Worm (Caenorhabditis elegans) whole organism, young adult: ENCODE results near the gene srbc-22.

Experiments used
- B0035.1 ChIP-seq: sonication (generic microtip); optimal IDR thresholded peaks from 2 replicates; lab custom pipeline; 2016; ENCODE audit warnings: missing genetic modification characterization, mild to moderate bottlenecking, missing compliant biosample characterization, missing genotype, missing genetic modification reagents
- F10E7.11 ChIP-seq: sonication (generic microtip); optimal IDR thresholded peaks from 2 replicates; lab custom pipeline; 2017; ENCODE audit warnings: mild to moderate bottlenecking, missing genetic modification characterization, moderate library complexity, missing compliant biosample characterization
- F37B4.10 ChIP-seq: fragments of 200-800 bp; sonication (Bioruptor generic); IDR thresholded peaks from 2 replicates; pipeline ENCODE4 v1.3.6; 2022; ENCODE audit warnings: missing genetic modification characterization, missing compliant biosample characterization
- F55B11.4 ChIP-seq: sonication (generic microtip); optimal IDR thresholded peaks from 2 replicates; lab custom pipeline; 2016; ENCODE audit warnings: missing compliant biosample characterization, missing genetic modification characterization, borderline replicate concordance; ENCODE audit not compliant: insufficient read depth
- F57C9.4 ChIP-seq: sonication (generic microtip); optimal IDR thresholded peaks from 2 replicates; lab custom pipeline; 2017; ENCODE audit warnings: mild to moderate bottlenecking, missing genetic modification characterization, missing compliant biosample characterization
- T26A5.8 ChIP-seq: sonication (generic microtip); optimal IDR thresholded peaks from 2 replicates; lab custom pipeline; 2016; ENCODE audit warnings: missing genetic modification characterization, missing compliant biosample characterization
- Y95B8A.8 ChIP-seq: fragments of 200-800 bp; sonication (Bioruptor generic); IDR thresholded peaks from 2 replicates; pipeline ENCODE4 v1.3.6; 2022; ENCODE audit warnings: missing genetic modification reagents, missing genetic modification characterization, missing compliant biosample characterization
- aptf-2 ChIP-seq: fragments of 200-800 bp; sonication (Bioruptor generic); conservative IDR thresholded peaks from 2 replicates; pipeline ENCODE4 v1.3.6; 2022; ENCODE audit warnings: missing genetic modification reagents, missing genetic modification characterization, missing compliant biosample characterization
- attf-6 ChIP-seq: fragments of 200-800 bp; sonication (Bioruptor generic); IDR thresholded peaks from 2 replicates; pipeline ENCODE4 v1.3.6; 2022; ENCODE audit warnings: missing genetic modification reagents, missing genetic modification characterization, missing compliant biosample characterization
- cebp-1 ChIP-seq, 2 experiments: fragments of 200-800 bp in 1 of 2; sonication (Bioruptor generic) in 1 of 2; sonication (generic microtip) in 1 of 2; IDR thresholded peaks in 1 of 2; optimal IDR thresholded peaks in 1 of 2; 2 replicates each; pipeline versions ENCODE4 v1.3.6 to Lab custom; 2017 to 2022; ENCODE audit warnings: missing compliant biosample characterization in 2 of 2, missing genetic modification characterization in 2 of 2, mild to moderate bottlenecking in 1 of 2, missing genetic modification reagents in 1 of 2, moderate library complexity in 1 of 2
- ceh-100 ChIP-seq: fragments of 200-800 bp; sonication (Bioruptor generic); IDR thresholded peaks from 2 replicates; pipeline ENCODE4 v1.3.6; 2022; ENCODE audit warnings: missing genetic modification reagents, missing genetic modification characterization, missing compliant biosample characterization
- ceh-40 ChIP-seq: fragments of 200-800 bp; sonication (Bioruptor generic); IDR thresholded peaks from 2 replicates; pipeline ENCODE4 v1.3.6; 2022; ENCODE audit warnings: missing genetic modification characterization, missing compliant biosample characterization
- ceh-79 ChIP-seq: sonication (generic microtip); optimal IDR thresholded peaks from 2 replicates; lab custom pipeline; 2017; ENCODE audit warnings: mild to moderate bottlenecking, missing genetic modification characterization, missing compliant biosample characterization
- dox-1 ChIP-seq: fragments of 200-800 bp; sonication (Bioruptor generic); IDR thresholded peaks from 2 replicates; pipeline ENCODE4 v1.3.6; 2022; ENCODE audit warnings: missing genetic modification reagents, missing genetic modification characterization, missing compliant biosample characterization
- efl-1 ChIP-seq: fragments of 150-350 bp; optimal IDR thresholded peaks from 2 replicates; lab custom pipeline; 2014; ENCODE audit warnings: missing biosample characterization, missing genetic modification reagents, missing genetic modification characterization
- egl-44 ChIP-seq: fragments of 200-800 bp; sonication (Bioruptor generic); IDR thresholded peaks from 2 replicates; pipeline ENCODE4 v1.3.6; 2022; ENCODE audit warnings: missing genetic modification reagents, missing genetic modification characterization, missing compliant biosample characterization
- egrh-3 ChIP-seq: fragments of 200-800 bp; sonication (Bioruptor generic); IDR thresholded peaks from 2 replicates; pipeline ENCODE4 v1.3.6; 2022; ENCODE audit warnings: missing genetic modification reagents, missing genetic modification characterization, missing compliant biosample characterization
- ekl-4 ChIP-seq: fragments of 200-800 bp; sonication (Bioruptor generic); IDR thresholded peaks from 2 replicates; pipeline ENCODE4 v1.3.6; 2022; ENCODE audit warnings: missing genetic modification reagents, missing genetic modification characterization, missing compliant biosample characterization
- gei-17 ChIP-seq: fragments of 200-800 bp; sonication (Bioruptor generic); optimal IDR thresholded peaks from 2 replicates; lab custom pipeline; 2018; ENCODE audit warnings: mild to moderate bottlenecking, missing genetic modification characterization, missing compliant biosample characterization
- hmg-20 ChIP-seq: fragments of 200-800 bp; sonication (Bioruptor generic); IDR thresholded peaks from 2 replicates; pipeline ENCODE4 v1.3.6; 2022; ENCODE audit warnings: missing genetic modification reagents, missing genetic modification characterization, missing compliant biosample characterization
- let-526 ChIP-seq: fragments of 200-800 bp; sonication (Bioruptor generic); IDR thresholded peaks from 2 replicates; pipeline ENCODE4 v1.3.6; 2022; ENCODE audit warnings: missing genetic modification reagents, missing genetic modification characterization, missing compliant biosample characterization
- lin-26 ChIP-seq: fragments of 200-800 bp; sonication (Bioruptor generic); IDR thresholded peaks from 2 replicates; pipeline ENCODE4 v1.3.6; 2022; ENCODE audit warnings: missing genetic modification reagents, missing genetic modification characterization, missing compliant biosample characterization
- lin-40 ChIP-seq: sonication (generic microtip); optimal IDR thresholded peaks from 2 replicates; lab custom pipeline; 2016; ENCODE audit warnings: missing genetic modification characterization, mild to moderate bottlenecking, missing compliant biosample characterization, missing genotype, missing genetic modification reagents
- lin-54 ChIP-seq: fragments of 200-800 bp; sonication (Bioruptor generic); optimal IDR thresholded peaks from 2 replicates; lab custom pipeline; 2018; ENCODE audit warnings: mild to moderate bottlenecking, missing genetic modification characterization, missing compliant biosample characterization
- madf-6 ChIP-seq: fragments of 200-800 bp; sonication (Bioruptor generic); IDR thresholded peaks from 2 replicates; pipeline ENCODE4 v1.3.6; 2022; ENCODE audit warnings: missing genetic modification reagents, missing genetic modification characterization, missing compliant biosample characterization
- mes-4 ChIP-seq: sonication (generic microtip); optimal IDR thresholded peaks from 2 replicates; lab custom pipeline; 2016; ENCODE audit warnings: missing genotype, missing genetic modification characterization, missing compliant biosample characterization
- nhr-80 ChIP-seq: sonication (generic microtip); optimal IDR thresholded peaks from 2 replicates; lab custom pipeline; 2016; ENCODE audit warnings: missing genetic modification characterization, missing compliant biosample characterization
- rec-8 ChIP-seq, 2 experiments: sonication (generic microtip); optimal IDR thresholded peaks; 2 replicates each; lab custom pipeline; 2016; ENCODE audit warnings: mild to moderate bottlenecking in 2 of 2, missing genetic modification characterization in 2 of 2, missing genetic modification reagents in 2 of 2, missing genotype in 2 of 2, missing biosample characterization in 1 of 2, missing compliant biosample characterization in 1 of 2, moderate library complexity in 1 of 2
- sdz-38 ChIP-seq: sonication (generic microtip); optimal IDR thresholded peaks from 2 replicates; lab custom pipeline; 2016; ENCODE audit warnings: missing genotype, missing genetic modification characterization, missing compliant biosample characterization
- snpc-1.1 ChIP-seq: sonication (generic microtip); optimal IDR thresholded peaks from 2 replicates; lab custom pipeline; 2017; ENCODE audit warnings: missing genetic modification characterization, mild to moderate bottlenecking, missing compliant biosample characterization, antibody characterized with exemption, moderate library complexity, missing genotype, missing genetic modification reagents; ENCODE audit not compliant: insufficient read depth
- snpc-1.3 ChIP-seq: sonication (generic microtip); optimal IDR thresholded peaks from 2 replicates; lab custom pipeline; 2017; ENCODE audit warnings: missing genetic modification characterization, mild to moderate bottlenecking, missing compliant biosample characterization, antibody characterized with exemption, moderate library complexity, missing genotype, missing genetic modification reagents; ENCODE audit not compliant: insufficient read depth
- snpc-4 ChIP-seq, 5 experiments: fragments of 150-350 bp in 1 of 5; sonication (generic microtip) in 4 of 5; optimal IDR thresholded peaks; 2 replicates each; lab custom pipeline; 2014 to 2018; ENCODE audit warnings: missing genetic modification characterization in 5 of 5, missing biosample characterization in 3 of 5, antibody characterized with exemption in 2 of 5, mild to moderate bottlenecking in 2 of 5, missing compliant biosample characterization in 2 of 5, missing genotype in 2 of 5, moderate library complexity in 2 of 5, missing genetic modification reagents in 1 of 5
- tlf-1 ChIP-seq: fragments of 200-800 bp; sonication (Bioruptor generic); optimal IDR thresholded peaks from 2 replicates; lab custom pipeline; 2018; ENCODE audit warnings: mild to moderate bottlenecking, missing genetic modification characterization, missing compliant biosample characterization
- unc-130 ChIP-seq: sonication (generic microtip); optimal IDR thresholded peaks from 2 replicates; lab custom pipeline; 2016; ENCODE audit warnings: missing genetic modification reagents, missing genetic modification characterization, missing compliant biosample characterization
- unc-62 ChIP-seq: fragments of 150-350 bp; optimal IDR thresholded peaks from 2 replicates; lab custom pipeline; 2014; ENCODE audit warnings: missing biosample characterization, missing genetic modification reagents, missing genetic modification characterization
- xnd-1 ChIP-seq: sonication (generic microtip); optimal IDR thresholded peaks from 2 replicates; lab custom pipeline; 2016; ENCODE audit warnings: missing genotype, missing genetic modification reagents, missing genetic modification characterization, missing compliant biosample characterization
- zfh-2 ChIP-seq: fragments of 200-800 bp; sonication (Bioruptor generic); conservative IDR thresholded peaks from 2 replicates; pipeline ENCODE4 v1.3.6; 2022; ENCODE audit warnings: missing genetic modification reagents, missing genetic modification characterization, missing compliant biosample characterization
- ztf-18 ChIP-seq: sonication (generic microtip); optimal IDR thresholded peaks from 2 replicates; lab custom pipeline; 2016; ENCODE audit warnings: missing genotype, mild to moderate bottlenecking, missing genetic modification characterization, missing compliant biosample characterization
- ztf-28 ChIP-seq: fragments of 200-800 bp; sonication (Bioruptor generic); IDR thresholded peaks from 2 replicates; pipeline ENCODE4 v1.3.6; 2022; ENCODE audit warnings: missing genetic modification reagents, missing genetic modification characterization, missing compliant biosample characterization
- ztf-6 ChIP-seq: fragments of 200-800 bp; sonication (Bioruptor generic); IDR thresholded peaks from 2 replicates; pipeline ENCODE4 v1.3.6; 2022; ENCODE audit warnings: missing genetic modification reagents, missing genetic modification characterization, missing compliant biosample characterization

Gene srbc-22

ce11 chrV:2183162-2183561, 26.2 kb downstream of the srbc-22 start, which contains the start of gene cyp-33C2:
TSS of gene cyp-33C2 (plus strand) at chrV:2183488.
- TF ChIP-seq nhr-80 (tag; lab: Kevin White, UChicago) = peak; percentile 51
- peak; percentile 28; the same call in 1 of the 2 replicates for TF ChIP-seq let-526
- no peak for TF ChIP-seq madf-6 (GFP tag; lab: Robert Waterston, UW)
- TF ChIP-seq Y95B8A.8 (GFP tag; lab: Robert Waterston, UW) = no peak
- TF ChIP-seq T26A5.8 (tag; lab: Kevin White, UChicago) = no peak

ce11 chrV:2185486-2185885, 28.6 kb downstream of the srbc-22 start:
- TF ChIP-seq zfh-2 (GFP tag; lab: Robert Waterston, UW) = 0 out of 2 replicates have a peak, but pooled peaks have one; percentile 44
- no peak for TF ChIP-seq unc-62
- 0 out of 2 replicates have a peak, but pooled peaks have one; percentile 47 for TF ChIP-seq F37B4.10

- TF ChIP-seq mes-4 (no peak), aptf-2 (GFP tag; lab: Robert Waterston, UW) (no peak), lin-54 (GFP tag; lab: Kevin White, UChicago) (no peak), F55B11.4 (tag; lab: Kevin White, UChicago) (no peak), rec-8 (tag; optimal IDR thresholded peaks at IDR 0.05; lab: Kevin White, UChicago) (no peak), F10E7.11 (tag; lab: Kevin White, UChicago) (no peak), cebp-1 (GFP tag; IDR thresholded peaks at IDR 0.05; lab: Robert Waterston, UW) (no peak), cebp-1 (tag; optimal IDR thresholded peaks at IDR 0.05; lab: Kevin White, UChicago) (no peak), B0035.1 (tag; lab: Kevin White, UChicago) (no peak), gei-17 (GFP tag; lab: Kevin White, UChicago) (no peak), snpc-1.1 (tag; lab: Kevin White, UChicago) (no peak), hmg-20 (GFP tag; lab: Robert Waterston, UW) (no peak), snpc-4 (GFP tag; optimal IDR thresholded peaks at IDR 0.05; lab: Kevin White, UChicago) (no peak), snpc-4 (tag; optimal IDR thresholded peaks at IDR 0.05; lab: Kevin White, UChicago) (no peak), unc-130 (GFP tag; lab: Kevin White, UChicago) (no peak), attf-6 (GFP tag; lab: Robert Waterston, UW) (no peak), egl-44 (GFP tag; lab: Robert Waterston, UW) (no peak), ceh-100 (GFP tag; lab: Robert Waterston, UW) (no peak)
Observed at ce11 chrV:2187864-2188345, 31.0 kb downstream of the srbc-22 start, which contains the start of gene Y5H2B.3. TSS of gene Y5H2B.3 (plus strand) at chrV:2188295.

- TF ChIP-seq egrh-3 (peak; percentile 55; the same call in 1 of the 2 replicates), zfh-2 (GFP tag; lab: Robert Waterston, UW) (peak; percentile 94), lin-40 (tag; lab: Kevin White, UChicago) (no peak), ztf-28 (GFP tag; lab: Robert Waterston, UW) (0 out of 2 replicates have a peak, but pooled peaks have one; percentile 40), snpc-4 (GFP tag; optimal IDR thresholded peaks at IDR 0.05; lab: Kevin White, UChicago) (no peak), snpc-4 (tag; optimal IDR thresholded peaks at IDR 0.05; lab: Kevin White, UChicago) (peak in 1 of 4 experiments; percentile 29), dox-1 (GFP tag; lab: Robert Waterston, UW) (no peak), lin-54 (GFP tag; lab: Kevin White, UChicago) (no peak)
Observed at ce11 chrV:2190383-2190782, 33.5 kb downstream of the srbc-22 start.

- TF ChIP-seq lin-26 (GFP tag; lab: Robert Waterston, UW) (no peak), xnd-1 (tag; lab: Kevin White, UChicago) (no peak), ztf-18 (tag; lab: Kevin White, UChicago) (no peak), F57C9.4 (tag; lab: Kevin White, UChicago) (no peak), sdz-38 (tag; lab: Kevin White, UChicago) (no peak), B0035.1 (tag; lab: Kevin White, UChicago) (no peak), ekl-4 (GFP tag; lab: Robert Waterston, UW) (no peak), ceh-40 (no peak), ztf-6 (GFP tag; lab: Robert Waterston, UW) (no peak), tlf-1 (GFP tag; lab: Kevin White, UChicago) (no peak), ceh-79 (tag; lab: Kevin White, UChicago) (no peak), efl-1 (GFP tag; lab: Kevin White, UChicago) (no peak), snpc-1.3 (no peak)
Observed at ce11 chrV:2191122-2191521, 34.2 kb downstream of the srbc-22 start, which contains the start of gene srbc-42. TSS of gene srbc-42 (minus strand) at chrV:2191222.
